Worm (Caenorhabditis elegans) whole organism, midembryonic: ENCODE data around the gene cyp-34A2.

Experiments used
- T22C8.4 ChIP-seq: fragments of 200-800 bp; sonication (Bioruptor generic); IDR thresholded peaks from 2 replicates; pipeline ENCODE4 v1.3.6; 2022; ENCODE audit warnings: missing genetic modification characterization, missing compliant biosample characterization
- cog-1 ChIP-seq: sonication (generic microtip); optimal IDR thresholded peaks from 2 replicates; lab custom pipeline; 2016; ENCODE audit warnings: missing genetic modification characterization, missing compliant biosample characterization
- flt-1 ChIP-seq: fragments of 200-800 bp; sonication (Bioruptor generic); IDR thresholded peaks from 2 replicates; pipeline ENCODE4 v1.3.6; 2022; ENCODE audit warnings: missing genetic modification characterization, missing compliant biosample characterization
- klf-2 ChIP-seq: fragments of 200-800 bp; sonication (Bioruptor generic); conservative IDR thresholded peaks from 2 replicates; pipeline ENCODE4 v1.3.6; 2022; ENCODE audit warnings: missing genetic modification reagents, missing genetic modification characterization, missing compliant biosample characterization
- med-1 ChIP-seq: sonication (generic microtip); optimal IDR thresholded peaks from 2 replicates; lab custom pipeline; 2017; ENCODE audit warnings: missing genetic modification characterization, mild to moderate bottlenecking, missing compliant biosample characterization, antibody characterized with exemption, missing genetic modification reagents; ENCODE audit not compliant: insufficient read depth
- ref-1 ChIP-seq: fragments of 200-800 bp; sonication (Bioruptor generic); conservative IDR thresholded peaks from 2 replicates; pipeline ENCODE4 v1.3.6; 2022; ENCODE audit warnings: missing genetic modification reagents, missing genetic modification characterization, missing compliant biosample characterization
- ztf-23 ChIP-seq: fragments of 200-800 bp; sonication (Bioruptor generic); IDR thresholded peaks from 2 replicates; pipeline ENCODE4 v1.3.6; 2022; ENCODE audit warnings: missing genetic modification reagents, missing genetic modification characterization, missing compliant biosample characterization
- ztf-29 ChIP-seq: fragments of 200-800 bp; sonication (Bioruptor generic); IDR thresholded peaks from 2 replicates; pipeline ENCODE4 v1.3.6; 2022; ENCODE audit warnings: missing genetic modification reagents, missing genetic modification characterization, missing compliant biosample characterization

DNA sequence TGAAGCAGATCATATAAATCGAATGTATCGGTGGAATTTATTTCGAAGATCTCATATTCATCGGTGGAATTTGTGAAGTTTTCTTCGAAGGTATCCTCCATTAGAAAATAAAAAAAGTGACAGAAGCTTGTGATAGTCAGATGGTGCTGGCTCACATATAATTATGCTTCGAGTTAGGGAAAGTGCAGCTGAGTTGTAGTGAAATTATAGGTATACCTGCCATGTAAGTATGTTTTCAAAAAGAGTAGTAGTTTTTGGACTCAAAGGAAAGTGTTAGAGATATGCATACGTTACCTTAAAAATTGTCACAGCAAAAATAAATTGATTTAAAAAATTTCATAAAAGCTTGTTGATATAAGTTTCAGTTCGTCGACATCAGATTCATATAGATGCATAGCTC is 50.7 kb downstream of the cyp-34A2 start, which contains the start of gene srw-11:
- TF ChIP-seq flt-1 (GFP tag; lab: Robert Waterston, UW) (no peak), med-1 (GFP tag; lab: Kevin White, UChicago) (no peak), cog-1 (tag; lab: Kevin White, UChicago) (no peak), ref-1 (GFP tag; lab: Robert Waterston, UW) (no peak), ztf-29 (no peak), T22C8.4 (GFP tag; lab: Robert Waterston, UW) (no peak), ztf-23 (GFP tag; lab: Robert Waterston, UW) (no peak), klf-2 (GFP tag; lab: Robert Waterston, UW) (no peak)
